Fruit fly (Drosophila melanogaster) whole organism, wandering third instar larva: ENCODE results near the gene CG7907.

ENCODE experiments used
- Abd-B ChIP-seq: fragments of >200 bp; optimal IDR thresholded peaks from 2 replicates; lab custom pipeline; 2017; ENCODE audit warnings: missing biosample characterization, missing genetic modification characterization
- CG32264 ChIP-seq: fragments of 200-800 bp; sonication (Bioruptor generic); optimal IDR thresholded peaks from 2 replicates; lab custom pipeline; 2016; ENCODE audit warnings: missing biosample characterization, missing genetic modification characterization
- CG9705 ChIP-seq: fragments of 200-800 bp; sonication (Bioruptor generic); optimal IDR thresholded peaks from 2 replicates; lab custom pipeline; 2018; ENCODE audit warnings: missing biosample characterization, mild to moderate bottlenecking, missing genetic modification characterization
- CrebA ChIP-seq: fragments of 200-800 bp; sonication (Bioruptor generic); optimal IDR thresholded peaks from 2 replicates; lab custom pipeline; 2016; ENCODE audit warnings: missing biosample characterization, mild to moderate bottlenecking, missing genetic modification characterization, borderline replicate concordance
- Dfd ChIP-seq: fragments of >200 bp; optimal IDR thresholded peaks from 2 replicates; lab custom pipeline; 2017; ENCODE audit warnings: missing biosample characterization, missing genetic modification characterization
- Dif ChIP-seq: fragments of 200-275, 200-300 bp; sonication (Bioruptor generic); optimal IDR thresholded peaks from 2 replicates; lab custom pipeline; 2018; ENCODE audit warnings: missing biosample characterization, missing genetic modification characterization; ENCODE audit not compliant: partially characterized antibody
- GATAd ChIP-seq: sonication (Bioruptor generic); optimal IDR thresholded peaks from 2 replicates; lab custom pipeline; 2016; ENCODE audit warnings: missing biosample characterization, missing genetic modification characterization
- HLH106 ChIP-seq: fragments of 200-800 bp; optimal IDR thresholded peaks from 3 replicates; lab custom pipeline; 2019; ENCODE audit warnings: missing biosample characterization, mild to moderate bottlenecking, missing genetic modification characterization, moderate library complexity
- Hnf4 ChIP-seq: fragments of 200-800 bp; sonication (Bioruptor generic); optimal IDR thresholded peaks from 2 replicates; lab custom pipeline; 2016; ENCODE audit warnings: missing biosample characterization, mild to moderate bottlenecking, missing genetic modification characterization
- Hr78 ChIP-seq: fragments of >200 bp; optimal IDR thresholded peaks from 2 replicates; lab custom pipeline; 2017; ENCODE audit warnings: missing biosample characterization, missing genetic modification characterization
- Hr83 ChIP-seq: fragments of 200-300 bp; sonication (Bioruptor generic); optimal IDR thresholded peaks from 2 replicates; lab custom pipeline; 2016; ENCODE audit warnings: missing biosample characterization, mild to moderate bottlenecking, missing genetic modification characterization, moderate library complexity; ENCODE audit not compliant: poor library complexity, severe bottlenecking
- Jra ChIP-seq: sonication (Bioruptor generic); optimal IDR thresholded peaks from 2 replicates; lab custom pipeline; 2016; ENCODE audit warnings: missing biosample characterization, missing genetic modification characterization
- Mio ChIP-seq: sonication (Bioruptor generic); optimal IDR thresholded peaks from 2 replicates; lab custom pipeline; 2016; ENCODE audit warnings: missing biosample characterization, missing genetic modification characterization
- Myc ChIP-seq: fragments of >200 bp; optimal IDR thresholded peaks from 2 replicates; lab custom pipeline; 2017
- N ChIP-seq: fragments of >200 bp; optimal IDR thresholded peaks from 2 replicates; lab custom pipeline; 2018; ENCODE audit warnings: missing biosample characterization, missing external identifiers, missing genetic modification characterization
- OdsH ChIP-seq: fragments of 200-800 bp; sonication (Bioruptor generic); optimal IDR thresholded peaks from 2 replicates; lab custom pipeline; 2016; ENCODE audit warnings: missing biosample characterization, mild to moderate bottlenecking, missing genetic modification characterization
- Rel ChIP-seq, 2 experiments: fragments of 200-800 bp; sonication (Bioruptor generic) in 1 of 2; optimal IDR thresholded peaks; 2 replicates in 1 of 2; 3 replicates in 1 of 2; lab custom pipeline; 2016 to 2019; ENCODE audit warnings: mild to moderate bottlenecking in 2 of 2, missing biosample characterization in 2 of 2, missing genetic modification characterization in 2 of 2, moderate library complexity in 1 of 2
- Sp1 ChIP-seq: fragments of 200-800 bp; sonication (Bioruptor generic); optimal IDR thresholded peaks from 3 replicates; lab custom pipeline; 2019; ENCODE audit warnings: missing biosample characterization, mild to moderate bottlenecking, missing genetic modification characterization, moderate library complexity
- Vsx2 ChIP-seq: fragments of 200-300, 225-300 bp; sonication (Bioruptor generic); optimal IDR thresholded peaks from 2 replicates; lab custom pipeline; 2018; ENCODE audit warnings: missing biosample characterization, missing genetic modification characterization; ENCODE audit not compliant: partially characterized antibody
- br ChIP-seq: fragments of 200-800 bp; sonication (Bioruptor generic); optimal IDR thresholded peaks from 2 replicates; lab custom pipeline; 2016; ENCODE audit warnings: missing biosample characterization, missing genetic modification characterization
- brk ChIP-seq: fragments of 200-800 bp; sonication (Bioruptor generic); optimal IDR thresholded peaks from 2 replicates; lab custom pipeline; 2016; ENCODE audit warnings: missing biosample characterization, mild to moderate bottlenecking, missing genetic modification characterization
- dl ChIP-seq, 2 experiments: fragments of 175-275, 200-275 bp in 1 of 2; fragments of 200-275 bp in 1 of 2; sonication (Bioruptor generic); optimal IDR thresholded peaks; lab custom pipeline; 2018; ENCODE audit warnings: mild to moderate bottlenecking in 2 of 2, missing biosample characterization in 2 of 2, missing genetic modification characterization in 2 of 2, moderate library complexity in 2 of 2; ENCODE audit not compliant: partially characterized antibody in 2 of 2, insufficient read depth in 1 of 2
- dmrt93B ChIP-seq: fragments of 200-800 bp; sonication (Bioruptor generic); optimal IDR thresholded peaks from 2 replicates; lab custom pipeline; 2018; ENCODE audit warnings: missing biosample characterization, mild to moderate bottlenecking, missing genetic modification characterization
- dsf ChIP-seq: sonication (Bioruptor generic); optimal IDR thresholded peaks from 2 replicates; lab custom pipeline; 2016; ENCODE audit warnings: missing biosample characterization, missing genetic modification characterization, borderline replicate concordance
- ey ChIP-seq: fragments of 200-800 bp; sonication (Bioruptor generic); optimal IDR thresholded peaks from 2 replicates; lab custom pipeline; 2016; ENCODE audit warnings: missing biosample characterization, missing genetic modification characterization
- foxo ChIP-seq, 2 experiments: fragments of 200-800 bp; sonication (Bioruptor generic); optimal IDR thresholded peaks; 2 replicates in 1 of 2; 3 replicates in 1 of 2; lab custom pipeline; 2016 to 2017; ENCODE audit warnings: missing biosample characterization in 2 of 2, missing genetic modification characterization in 2 of 2
- fru ChIP-seq: fragments of 200-800 bp; sonication (Bioruptor generic); optimal IDR thresholded peaks from 3 replicates; lab custom pipeline; 2016; ENCODE audit warnings: missing biosample characterization, mild to moderate bottlenecking, missing genetic modification characterization
- h ChIP-seq: fragments of 200-800 bp; sonication (Bioruptor generic); optimal IDR thresholded peaks from 3 replicates; lab custom pipeline; 2016; ENCODE audit warnings: missing biosample characterization, mild to moderate bottlenecking, missing genetic modification characterization
- jim ChIP-seq: fragments of 175-275, 200-325 bp; sonication (Bioruptor generic); optimal IDR thresholded peaks from 2 replicates; lab custom pipeline; 2016; ENCODE audit warnings: missing biosample characterization, mild to moderate bottlenecking, missing genetic modification characterization
- lola ChIP-seq: fragments of >200 bp; optimal IDR thresholded peaks from 2 replicates; lab custom pipeline; 2017; ENCODE audit warnings: missing biosample characterization, missing genetic modification characterization
- pan ChIP-seq: fragments of >200 bp; optimal IDR thresholded peaks from 2 replicates; lab custom pipeline; 2017
- psq ChIP-seq: fragments of 200-800 bp; sonication (Bioruptor generic); optimal IDR thresholded peaks from 3 replicates; lab custom pipeline; 2017; ENCODE audit warnings: missing biosample characterization, mild to moderate bottlenecking, missing genetic modification characterization, moderate library complexity
- rgr ChIP-seq: fragments of 200-800 bp; sonication (Bioruptor generic); optimal IDR thresholded peaks from 3 replicates; lab custom pipeline; 2016; ENCODE audit warnings: missing biosample characterization, mild to moderate bottlenecking, missing genetic modification characterization
- sage ChIP-seq: fragments of 200-800 bp; sonication (Bioruptor generic); optimal IDR thresholded peaks from 2 replicates; lab custom pipeline; 2016; ENCODE audit warnings: missing biosample characterization, mild to moderate bottlenecking, missing genetic modification characterization
- sv ChIP-seq: fragments of 200-800 bp; sonication (Bioruptor generic); optimal IDR thresholded peaks from 3 replicates; lab custom pipeline; 2016; ENCODE audit warnings: missing biosample characterization, missing genetic modification characterization
- tai ChIP-seq: sonication (Bioruptor generic); optimal IDR thresholded peaks from 2 replicates; lab custom pipeline; 2016; ENCODE audit warnings: missing biosample characterization, missing genetic modification characterization
- usp ChIP-seq: fragments of >200 bp; optimal IDR thresholded peaks from 2 replicates; lab custom pipeline; 2017; ENCODE audit warnings: missing biosample characterization, missing genetic modification characterization
- woc ChIP-seq: sonication (Bioruptor generic); optimal IDR thresholded peaks from 2 replicates; lab custom pipeline; 2016; ENCODE audit warnings: missing biosample characterization, mild to moderate bottlenecking, missing genetic modification characterization

CG7907 gene

dm6 chr3R:21376331-21376761 lies 27.2 kb upstream of the CG7907 start:
- peak; percentile 70 for TF ChIP-seq Dif (GFP tag; lab: Kevin White, UChicago)
- TF ChIP-seq h (GFP tag; lab: Kevin White, UChicago), result peak; percentile 97
- peak; percentile 2 for TF ChIP-seq CG32264 (GFP tag; lab: Kevin White, UChicago)
- no peak for TF ChIP-seq GATAd (GFP tag; lab: Kevin White, UChicago)
- no peak for TF ChIP-seq Jra (GFP tag; lab: Kevin White, UChicago)
- peak; percentile 34 for TF ChIP-seq Sp1
- peak in 1 of 2 experiments; percentile 22 for TF ChIP-seq foxo (GFP tag; optimal IDR thresholded peaks at IDR 0.05; lab: Kevin White, UChicago)
- peak; percentile 31 to 47 for TF ChIP-seq dl (GFP tag; optimal IDR thresholded peaks at IDR 0.05; lab: Kevin White, UChicago; ENCODE audit: insufficient read depth in 1 of 2, partially characterized antibody in 2 of 2)
- TF ChIP-seq sage (GFP tag; lab: Kevin White, UChicago), result no peak
- TF ChIP-seq Hnf4 (GFP tag; lab: Kevin White, UChicago), result peak; percentile 25
- peak; percentile 76 for TF ChIP-seq Hr83 (GFP tag; lab: Kevin White, UChicago)
- TF ChIP-seq Myc (lab: Kevin White, UChicago), result peak; percentile 31
- peak; percentile 22 for TF ChIP-seq rgr
- TF ChIP-seq jim (GFP tag; lab: Kevin White, UChicago), result no peak
- TF ChIP-seq psq (GFP tag; lab: Kevin White, UChicago), result peak; percentile 19
- no peak for TF ChIP-seq Rel (GFP tag; optimal IDR thresholded peaks at IDR 0.05; lab: Kevin White, UChicago)
- peak; percentile 14 for TF ChIP-seq Rel (tag; optimal IDR thresholded peaks at IDR 0.05; lab: Kevin White, UChicago)
- peak; percentile 42 for TF ChIP-seq brk (GFP tag; lab: Kevin White, UChicago)

- peak; percentile 12 for TF ChIP-seq Dif (GFP tag; lab: Kevin White, UChicago)
- no peak for TF ChIP-seq Hr78 (GFP tag; lab: Kevin White, UChicago)
- TF ChIP-seq psq (GFP tag; lab: Kevin White, UChicago), result no peak
- TF ChIP-seq tai (GFP tag; lab: Kevin White, UChicago), result no peak
- TF ChIP-seq dsf (GFP tag; lab: Kevin White, UChicago), result no peak
- TF ChIP-seq dl (GFP tag; optimal IDR thresholded peaks at IDR 0.05; lab: Kevin White, UChicago; ENCODE audit: insufficient read depth in 1 of 2, partially characterized antibody in 2 of 2), result no peak
- no peak for TF ChIP-seq Hnf4 (GFP tag; lab: Kevin White, UChicago)
- TF ChIP-seq N (GFP tag; lab: Kevin White, UChicago), result no peak
- no peak for TF ChIP-seq sage (GFP tag; lab: Kevin White, UChicago)
- TF ChIP-seq CG9705 (GFP tag; lab: Kevin White, UChicago), result no peak
- TF ChIP-seq pan, result no peak
- TF ChIP-seq Abd-B (GFP tag; lab: Kevin White, UChicago), result no peak
- TF ChIP-seq CG32264 (GFP tag; lab: Kevin White, UChicago), result no peak
- TF ChIP-seq Hr83 (GFP tag; lab: Kevin White, UChicago), result peak; percentile 12
- no peak for TF ChIP-seq Rel (GFP tag; optimal IDR thresholded peaks at IDR 0.05; lab: Kevin White, UChicago)
- TF ChIP-seq Rel (tag; optimal IDR thresholded peaks at IDR 0.05; lab: Kevin White, UChicago), result no peak
- TF ChIP-seq sv (GFP tag; lab: Kevin White, UChicago), result no peak
- no peak for TF ChIP-seq jim (GFP tag; lab: Kevin White, UChicago)
- TF ChIP-seq Sp1, result peak; percentile 42
- TF ChIP-seq woc (GFP tag; lab: Kevin White, UChicago), result peak; percentile 56
- no peak for TF ChIP-seq Jra (GFP tag; lab: Kevin White, UChicago)
- peak; percentile 12 for TF ChIP-seq br (GFP tag; lab: Kevin White, UChicago)
- TF ChIP-seq Mio (GFP tag; lab: Kevin White, UChicago), result no peak
- peak; percentile 34 for TF ChIP-seq h (GFP tag; lab: Kevin White, UChicago)
- TF ChIP-seq Dfd, result no peak
- peak; percentile 13 for TF ChIP-seq rgr
- TF ChIP-seq lola, result no peak
- TF ChIP-seq ey (GFP tag; lab: Kevin White, UChicago), result no peak
- TF ChIP-seq GATAd (GFP tag; lab: Kevin White, UChicago), result no peak
- TF ChIP-seq brk (GFP tag; lab: Kevin White, UChicago), result peak; percentile 22
- TF ChIP-seq foxo (GFP tag; optimal IDR thresholded peaks at IDR 0.05; lab: Kevin White, UChicago), result no peak
- no peak for TF ChIP-seq HLH106 (tag; lab: Kevin White, UChicago)
- TF ChIP-seq OdsH (GFP tag; lab: Kevin White, UChicago), result peak; percentile 0
- no peak for TF ChIP-seq Myc (lab: Kevin White, UChicago)
- TF ChIP-seq usp, result no peak
- TF ChIP-seq Vsx2 (GFP tag; lab: Kevin White, UChicago), result peak; percentile 62
- TF ChIP-seq fru (GFP tag; lab: Kevin White, UChicago), result no peak
- no peak for TF ChIP-seq CrebA
- TF ChIP-seq dmrt93B (GFP tag; lab: Kevin White, UChicago), result no peak
These were observed 26.5 kb upstream of the CG7907 start for dm6 chr3R:21376859-21377607.
